Worm (Caenorhabditis elegans) whole organism, midembryonic: ENCODE measurements around the gene T10H9.1.

Experiments
- T22C8.4 ChIP-seq: fragments of 200-800 bp; sonication (Bioruptor generic); IDR thresholded peaks from 2 replicates; pipeline ENCODE4 v1.3.6; 2022; ENCODE audit warnings: missing genetic modification characterization, missing compliant biosample characterization
- cog-1 ChIP-seq: sonication (generic microtip); optimal IDR thresholded peaks from 2 replicates; lab custom pipeline; 2016; ENCODE audit warnings: missing genetic modification characterization, missing compliant biosample characterization
- flt-1 ChIP-seq: fragments of 200-800 bp; sonication (Bioruptor generic); IDR thresholded peaks from 2 replicates; pipeline ENCODE4 v1.3.6; 2022; ENCODE audit warnings: missing genetic modification characterization, missing compliant biosample characterization
- klf-2 ChIP-seq: fragments of 200-800 bp; sonication (Bioruptor generic); conservative IDR thresholded peaks from 2 replicates; pipeline ENCODE4 v1.3.6; 2022; ENCODE audit warnings: missing genetic modification reagents, missing genetic modification characterization, missing compliant biosample characterization
- med-1 ChIP-seq: sonication (generic microtip); optimal IDR thresholded peaks from 2 replicates; lab custom pipeline; 2017; ENCODE audit warnings: missing genetic modification characterization, mild to moderate bottlenecking, missing compliant biosample characterization, antibody characterized with exemption, missing genetic modification reagents; ENCODE audit not compliant: insufficient read depth
- ref-1 ChIP-seq: fragments of 200-800 bp; sonication (Bioruptor generic); conservative IDR thresholded peaks from 2 replicates; pipeline ENCODE4 v1.3.6; 2022; ENCODE audit warnings: missing genetic modification reagents, missing genetic modification characterization, missing compliant biosample characterization
- tab-1 ChIP-seq: fragments of 200-800 bp; sonication (Bioruptor generic); IDR thresholded peaks from 2 replicates; pipeline ENCODE4 v1.3.6; 2022; ENCODE audit warnings: missing genetic modification characterization, missing compliant biosample characterization
- ztf-23 ChIP-seq: fragments of 200-800 bp; sonication (Bioruptor generic); IDR thresholded peaks from 2 replicates; pipeline ENCODE4 v1.3.6; 2022; ENCODE audit warnings: missing genetic modification reagents, missing genetic modification characterization, missing compliant biosample characterization
- ztf-29 ChIP-seq: fragments of 200-800 bp; sonication (Bioruptor generic); IDR thresholded peaks from 2 replicates; pipeline ENCODE4 v1.3.6; 2022; ENCODE audit warnings: missing genetic modification reagents, missing genetic modification characterization, missing compliant biosample characterization

T10H9.1 gene

ce11 chrV:6657532-6658259 lies 8.3 kb downstream of the T10H9.1 start:
- TF ChIP-seq klf-2: no peak
- TF ChIP-seq flt-1 (GFP tag; lab: Robert Waterston, UW): no peak
- TF ChIP-seq cog-1 (tag; lab: Kevin White, UChicago): no peak
- TF ChIP-seq ztf-23 (GFP tag; lab: Robert Waterston, UW): no peak
- no peak for TF ChIP-seq ztf-29 (GFP tag; lab: Robert Waterston, UW)
- TF ChIP-seq med-1 (GFP tag; lab: Kevin White, UChicago): no peak
- no peak for TF ChIP-seq T22C8.4 (GFP tag; lab: Robert Waterston, UW)
- TF ChIP-seq tab-1: no peak
- no peak for TF ChIP-seq ref-1 (GFP tag; lab: Robert Waterston, UW)

ce11 chrV:6658765-6659164 lies 9.3 kb downstream of the T10H9.1 start:
- TF ChIP-seq klf-2 (no peak), T22C8.4 (GFP tag; lab: Robert Waterston, UW) (no peak), cog-1 (tag; lab: Kevin White, UChicago) (no peak), tab-1 (no peak), med-1 (GFP tag; lab: Kevin White, UChicago) (no peak), flt-1 (GFP tag; lab: Robert Waterston, UW) (no peak), ref-1 (GFP tag; lab: Robert Waterston, UW) (no peak), ztf-29 (GFP tag; lab: Robert Waterston, UW) (no peak)

- no peak for TF ChIP-seq cog-1 (tag; lab: Kevin White, UChicago)
- no peak for TF ChIP-seq flt-1 (GFP tag; lab: Robert Waterston, UW)
These were observed 10.1 kb downstream of the T10H9.1 start for ce11 chrV:6659533-6659932.

- TF ChIP-seq cog-1 (tag; lab: Kevin White, UChicago) (no peak), klf-2 (no peak), ztf-23 (GFP tag; lab: Robert Waterston, UW) (no peak), ref-1 (GFP tag; lab: Robert Waterston, UW) (no peak), ztf-29 (GFP tag; lab: Robert Waterston, UW) (no peak), T22C8.4 (GFP tag; lab: Robert Waterston, UW) (no peak), med-1 (GFP tag; lab: Kevin White, UChicago) (no peak), tab-1 (no peak)
These were observed 12.2 kb downstream of the T10H9.1 start for ce11 chrV:6661658-6662057.

ce11 chrV:6662505-6662904 lies 13.1 kb downstream of the T10H9.1 start:
- TF ChIP-seq T22C8.4 (GFP tag; lab: Robert Waterston, UW) (no peak), ref-1 (GFP tag; lab: Robert Waterston, UW) (no peak), tab-1 (no peak), ztf-29 (GFP tag; lab: Robert Waterston, UW) (no peak), cog-1 (tag; lab: Kevin White, UChicago) (no peak), med-1 (GFP tag; lab: Kevin White, UChicago) (no peak), klf-2 (no peak), ztf-23 (GFP tag; lab: Robert Waterston, UW) (no peak), flt-1 (GFP tag; lab: Robert Waterston, UW) (no peak)

ce11 chrV:6665751-6666150 lies 16.3 kb downstream of the T10H9.1 start, which contains the start of gene pmp-5:
Gene pmp-5 (minus strand): TSS chrV:6665813.
- TF ChIP-seq tab-1 (no peak), cog-1 (tag; lab: Kevin White, UChicago) (no peak), klf-2 (no peak), ztf-23 (GFP tag; lab: Robert Waterston, UW) (no peak), flt-1 (GFP tag; lab: Robert Waterston, UW) (no peak), ztf-29 (GFP tag; lab: Robert Waterston, UW) (no peak), med-1 (GFP tag; lab: Kevin White, UChicago) (no peak), ref-1 (GFP tag; lab: Robert Waterston, UW) (no peak), T22C8.4 (GFP tag; lab: Robert Waterston, UW) (no peak)

- TF ChIP-seq flt-1 (GFP tag; lab: Robert Waterston, UW): no peak
- no peak for TF ChIP-seq cog-1 (tag; lab: Kevin White, UChicago)
- TF ChIP-seq ztf-23 (GFP tag; lab: Robert Waterston, UW): no peak
- TF ChIP-seq ref-1 (GFP tag; lab: Robert Waterston, UW): no peak
- no peak for TF ChIP-seq ztf-29 (GFP tag; lab: Robert Waterston, UW)
- no peak for TF ChIP-seq med-1 (GFP tag; lab: Kevin White, UChicago)
- TF ChIP-seq tab-1: no peak
- TF ChIP-seq T22C8.4 (GFP tag; lab: Robert Waterston, UW): no peak
- TF ChIP-seq klf-2: no peak
These were observed 17.1 kb downstream of the T10H9.1 start for ce11 chrV:6666557-6666956.

- TF ChIP-seq ref-1 (GFP tag; lab: Robert Waterston, UW) (no peak), ztf-23 (GFP tag; lab: Robert Waterston, UW) (no peak), med-1 (GFP tag; lab: Kevin White, UChicago) (no peak), ztf-29 (GFP tag; lab: Robert Waterston, UW) (no peak), flt-1 (GFP tag; lab: Robert Waterston, UW) (no peak), klf-2 (no peak), T22C8.4 (GFP tag; lab: Robert Waterston, UW) (no peak), tab-1 (no peak), cog-1 (tag; lab: Kevin White, UChicago) (no peak)
These were observed 19.3 kb downstream of the T10H9.1 start, which contains the start of gene str-180 for ce11 chrV:6668741-6669140. Gene str-180 (minus strand): TSS chrV:6668841.

- TF ChIP-seq T22C8.4 (GFP tag; lab: Robert Waterston, UW) (no peak), cog-1 (tag; lab: Kevin White, UChicago) (no peak), flt-1 (GFP tag; lab: Robert Waterston, UW) (no peak), ztf-23 (GFP tag; lab: Robert Waterston, UW) (no peak), ztf-29 (GFP tag; lab: Robert Waterston, UW) (no peak), klf-2 (no peak), ref-1 (GFP tag; lab: Robert Waterston, UW) (no peak), med-1 (GFP tag; lab: Kevin White, UChicago) (no peak), tab-1 (no peak)
These were observed 20.1 kb downstream of the T10H9.1 start, which contains the start of gene cest-28 for ce11 chrV:6669520-6669919. Gene cest-28 (plus strand): TSS chrV:6669820.
